Fruit fly (Drosophila melanogaster): Measurements from ENCODE around the gene CG2519.

DNA sequence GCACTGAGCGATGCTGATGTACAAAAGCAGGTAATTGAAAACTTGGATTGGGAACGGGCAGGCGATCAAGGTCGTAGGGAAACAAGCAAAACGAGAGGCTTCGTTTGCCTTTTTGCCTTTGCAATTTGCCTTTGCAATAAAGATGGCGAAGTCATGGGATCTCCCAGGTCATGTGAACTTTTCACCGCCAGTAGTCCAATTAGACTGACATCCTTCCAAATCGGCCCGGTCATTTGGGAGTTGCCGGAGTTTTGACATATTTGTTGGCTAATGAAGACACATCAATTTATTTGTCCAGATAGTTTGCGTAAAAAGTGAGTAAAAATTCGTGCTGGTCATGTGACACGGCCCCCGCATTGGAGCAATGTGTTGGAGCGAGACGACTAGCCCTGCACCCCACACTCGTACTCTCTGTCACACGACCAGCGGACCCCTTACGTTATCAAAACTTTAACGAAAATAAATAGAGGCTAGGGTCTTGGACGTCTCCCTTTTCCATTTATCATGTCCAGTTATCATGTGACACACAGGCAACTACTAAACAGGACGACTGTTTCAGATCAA, 44.5 kb upstream of the CG2519 start:
- TF ChIP-seq Myc (optimal IDR thresholded peaks at IDR 0.05) (no peak), psq (optimal IDR thresholded peaks at IDR 0.05) (no peak), h (optimal IDR thresholded peaks at IDR 0.05) (no peak), ttk (optimal IDR thresholded peaks at IDR 0.05) (no peak), Sin3A (optimal IDR thresholded peaks at IDR 0.05) (no peak)
